Fruit fly (Drosophila melanogaster) whole organism, embryonic: ENCODE data around the gene CG42240.

Source experiments
- CG10147 ChIP-seq: fragments of 200-800 bp; sonication (Bioruptor generic); optimal IDR thresholded peaks from 2 replicates; lab custom pipeline; 2019; ENCODE audit warnings: missing biosample characterization, mild to moderate bottlenecking, missing genetic modification characterization, moderate library complexity
- CG10366 ChIP-seq: fragments of 200-800 bp; sonication (Bioruptor generic); IDR thresholded peaks from 2 replicates; pipeline ENCODE4 v1.3.6; 2022; ENCODE audit warnings: missing biosample characterization, missing genetic modification characterization
- CG12391 ChIP-seq: fragments of 200-800 bp; sonication (Bioruptor generic); optimal IDR thresholded peaks from 3 replicates; lab custom pipeline; 2018; ENCODE audit warnings: missing biosample characterization, mild to moderate bottlenecking, missing genetic modification characterization, moderate library complexity
- CG12942 ChIP-seq: fragments of 200-800 bp; sonication (Bioruptor generic); optimal IDR thresholded peaks from 3 replicates; lab custom pipeline; 2016; ENCODE audit warnings: missing biosample characterization, missing genetic modification characterization
- CG1602 ChIP-seq: fragments of 200-800 bp; sonication (Bioruptor generic); optimal IDR thresholded peaks from 3 replicates; lab custom pipeline; 2016; ENCODE audit warnings: missing biosample characterization, missing genetic modification characterization
- CG16863 ChIP-seq: fragments of 200-800 bp; sonication (Bioruptor generic); optimal IDR thresholded peaks from 3 replicates; lab custom pipeline; 2016; ENCODE audit warnings: missing biosample characterization, missing genetic modification characterization
- CG17359 ChIP-seq: fragments of 200-800 bp; sonication (Bioruptor generic); optimal IDR thresholded peaks from 3 replicates; lab custom pipeline; 2018; ENCODE audit warnings: missing biosample characterization, mild to moderate bottlenecking, missing genetic modification characterization, moderate library complexity
- CG2116 ChIP-seq: fragments of 200-800 bp; sonication (Bioruptor generic); optimal IDR thresholded peaks from 3 replicates; lab custom pipeline; 2018; ENCODE audit warnings: missing biosample characterization, mild to moderate bottlenecking, missing genetic modification characterization
- CG30431 ChIP-seq: fragments of 200-800 bp; sonication (Bioruptor generic); optimal IDR thresholded peaks from 2 replicates; lab custom pipeline; 2017; ENCODE audit warnings: missing biosample characterization, missing genetic modification characterization
- CG32772 ChIP-seq: fragments of 200-800 bp; sonication (Bioruptor generic); IDR thresholded peaks from 2 replicates; pipeline ENCODE4 v1.3.6; 2022; ENCODE audit warnings: missing biosample characterization, missing genetic modification characterization
- CG3281 ChIP-seq: fragments of 200-800 bp; sonication (Bioruptor generic); optimal IDR thresholded peaks from 3 replicates; lab custom pipeline; 2017; ENCODE audit warnings: missing biosample characterization, mild to moderate bottlenecking, missing genetic modification characterization
- CG3407 ChIP-seq: fragments of 200-800 bp; sonication (Bioruptor generic); optimal IDR thresholded peaks from 2 replicates; lab custom pipeline; 2018; ENCODE audit warnings: missing biosample characterization, mild to moderate bottlenecking, missing genetic modification characterization
- CG4424 ChIP-seq: fragments of 200-800 bp; sonication (Bioruptor generic); optimal IDR thresholded peaks from 3 replicates; lab custom pipeline; 2016; ENCODE audit warnings: missing biosample characterization, missing genetic modification characterization
- CG8478 ChIP-seq: fragments of >200 bp; optimal IDR thresholded peaks from 2 replicates; lab custom pipeline; 2018
- CG9215 ChIP-seq: fragments of 200-800 bp; sonication (Bioruptor generic); IDR thresholded peaks from 2 replicates; pipeline ENCODE4 v1.3.6; 2022; ENCODE audit warnings: missing biosample characterization, missing genetic modification characterization
- Dbx ChIP-seq: fragments of 200-800 bp; sonication (Bioruptor generic); IDR thresholded peaks from 3 replicates; pipeline ENCODE4 v1.3.6; 2022; ENCODE audit warnings: missing biosample characterization, missing genetic modification characterization
- Dll ChIP-seq: fragments of 200-800 bp; sonication (Bioruptor generic); IDR thresholded peaks from 4 replicates; pipeline ENCODE4 v1.3.6; 2022; ENCODE audit warnings: missing biosample characterization, missing genetic modification characterization; ENCODE audit not compliant: partially characterized antibody
- Drgx ChIP-seq: fragments of 200-800 bp; sonication (Bioruptor generic); IDR thresholded peaks from 2 replicates; pipeline ENCODE4 v1.3.6; 2022; ENCODE audit warnings: missing biosample characterization, missing genetic modification characterization
- HLH4C ChIP-seq: fragments of 200-800 bp; sonication (Bioruptor generic); IDR thresholded peaks from 3 replicates; pipeline ENCODE4 v1.3.6; 2022; ENCODE audit warnings: missing biosample characterization, missing genetic modification characterization; ENCODE audit not compliant: partially characterized antibody
- HLHmδ ChIP-seq: fragments of 200-800 bp; sonication (Bioruptor generic); optimal IDR thresholded peaks from 2 replicates; lab custom pipeline; 2018; ENCODE audit warnings: missing biosample characterization, mild to moderate bottlenecking, missing genetic modification characterization, moderate library complexity
- Hr78 ChIP-seq, 2 experiments: fragments of 200-800 bp in 1 of 2; fragments of >200 bp in 1 of 2; sonication (Bioruptor generic) in 1 of 2; optimal IDR thresholded peaks; 2 replicates each; lab custom pipeline; 2017 to 2019; ENCODE audit warnings: missing biosample characterization in 2 of 2, missing genetic modification characterization in 2 of 2, mild to moderate bottlenecking in 1 of 2, moderate library complexity in 1 of 2
- Kr ChIP-seq: fragments of 200-800 bp; sonication (Bioruptor generic); optimal IDR thresholded peaks from 2 replicates; lab custom pipeline; 2017; ENCODE audit warnings: missing biosample characterization, mild to moderate bottlenecking, missing genetic modification characterization
- Mes4 ChIP-seq: fragments of 200-800 bp; sonication (Bioruptor generic); optimal IDR thresholded peaks from 2 replicates; lab custom pipeline; 2016; ENCODE audit warnings: missing biosample characterization, missing genetic modification characterization
- NK7.1 ChIP-seq: fragments of 200-800 bp; sonication (Bioruptor generic); optimal IDR thresholded peaks from 3 replicates; lab custom pipeline; 2016; ENCODE audit warnings: missing biosample characterization, missing genetic modification characterization
- Pdp1 ChIP-seq, 2 experiments: fragments of 200-800 bp; sonication (Bioruptor generic); optimal IDR thresholded peaks; 3 replicates each; lab custom pipeline; 2016; ENCODE audit warnings: missing biosample characterization in 2 of 2, missing genetic modification characterization in 2 of 2, mild to moderate bottlenecking in 1 of 2, moderate library complexity in 1 of 2
- Rx ChIP-seq: fragments of 200-800 bp; sonication (Bioruptor generic); IDR thresholded peaks from 2 replicates; pipeline ENCODE4 v1.3.6; 2022; ENCODE audit warnings: missing biosample characterization, missing genetic modification characterization
- Spps ChIP-seq: fragments of 200-800 bp; sonication (Bioruptor generic); optimal IDR thresholded peaks from 2 replicates; lab custom pipeline; 2018; ENCODE audit warnings: missing biosample characterization, mild to moderate bottlenecking, missing genetic modification characterization
- Stat92E ChIP-seq, 3 experiments: fragments of >200 bp in 2 of 3; fragments of 200-800 bp in 1 of 3; sonication (Bioruptor generic) in 1 of 3; optimal IDR thresholded peaks; 2 replicates each; lab custom pipeline; 2017 to 2019; ENCODE audit warnings: missing biosample characterization in 3 of 3, missing genetic modification characterization in 3 of 3, mild to moderate bottlenecking in 1 of 3, moderate library complexity in 1 of 3
- Taf1 ChIP-seq: fragments of 200-800 bp; sonication (Bioruptor generic); IDR thresholded peaks from 2 replicates; pipeline ENCODE4 v1.3.6; 2022; ENCODE audit warnings: missing biosample characterization, missing genetic modification characterization
- YL-1 ChIP-seq: fragments of 200-800 bp; sonication (Bioruptor generic); optimal IDR thresholded peaks from 3 replicates; lab custom pipeline; 2017; ENCODE audit warnings: missing biosample characterization, mild to moderate bottlenecking, missing genetic modification characterization
- ac ChIP-seq: fragments of 200-800 bp; sonication (Bioruptor generic); optimal IDR thresholded peaks from 3 replicates; lab custom pipeline; 2017; ENCODE audit warnings: missing biosample characterization, mild to moderate bottlenecking, missing genetic modification characterization
- ara ChIP-seq: fragments of 200-800 bp; sonication (Bioruptor generic); IDR thresholded peaks from 2 replicates; pipeline ENCODE4 v1.3.6; 2022; ENCODE audit warnings: missing biosample characterization, missing genetic modification characterization
- chif ChIP-seq, 2 experiments: fragments of 200-800 bp; sonication (Bioruptor generic); optimal IDR thresholded peaks; 3 replicates each; lab custom pipeline; 2016; ENCODE audit warnings: missing biosample characterization in 2 of 2, missing genetic modification characterization in 2 of 2
- ewg ChIP-seq: fragments of 200-800 bp; sonication (Bioruptor generic); optimal IDR thresholded peaks from 3 replicates; lab custom pipeline; 2017; ENCODE audit warnings: mild to moderate bottlenecking, missing biosample characterization, missing genetic modification reagents, missing genetic modification characterization
- hb ChIP-seq: fragments of 200-800 bp; sonication (Bioruptor generic); IDR thresholded peaks from 3 replicates; pipeline ENCODE4 v1.3.6; 2022; ENCODE audit warnings: missing biosample characterization, missing genetic modification characterization; ENCODE audit not compliant: partially characterized antibody
- hth ChIP-seq: fragments of >200 bp; optimal IDR thresholded peaks from 2 replicates; lab custom pipeline; 2017; ENCODE audit warnings: inconsistent platforms
- insv ChIP-seq, 2 experiments: fragments of 200-800 bp; sonication (Bioruptor generic); optimal IDR thresholded peaks; 3 replicates each; lab custom pipeline; 2016 to 2018; ENCODE audit warnings: missing biosample characterization in 2 of 2, missing genetic modification characterization in 2 of 2
- lbe ChIP-seq: fragments of 200-800 bp; sonication (Bioruptor generic); optimal IDR thresholded peaks from 2 replicates; lab custom pipeline; 2016; ENCODE audit warnings: missing biosample characterization, mild to moderate bottlenecking, missing genetic modification characterization
- maf-S ChIP-seq: fragments of 200-800 bp; sonication (Bioruptor generic); optimal IDR thresholded peaks from 2 replicates; lab custom pipeline; 2016; ENCODE audit warnings: missing biosample characterization, missing genetic modification characterization
- mld ChIP-seq: fragments of 200-800 bp; sonication (Bioruptor generic); IDR thresholded peaks from 3 replicates; pipeline ENCODE4 v1.3.6; 2022; ENCODE audit warnings: missing biosample characterization, missing genetic modification characterization; ENCODE audit not compliant: partially characterized antibody
- org-1 ChIP-seq: fragments of 200-800 bp; sonication (Bioruptor generic); optimal IDR thresholded peaks from 2 replicates; lab custom pipeline; 2017; ENCODE audit warnings: missing biosample characterization, missing genetic modification characterization
- p53 ChIP-seq: fragments of 200-800 bp; sonication (Bioruptor generic); optimal IDR thresholded peaks from 2 replicates; lab custom pipeline; 2016; ENCODE audit warnings: missing biosample characterization, missing genetic modification characterization
- pros ChIP-seq: fragments of 200-800 bp; sonication (Bioruptor generic); optimal IDR thresholded peaks from 3 replicates; lab custom pipeline; 2019; ENCODE audit warnings: missing biosample characterization, mild to moderate bottlenecking, missing genetic modification characterization, moderate library complexity
- repo ChIP-seq: fragments of 200-800 bp; sonication (Bioruptor generic); optimal IDR thresholded peaks from 2 replicates; lab custom pipeline; 2016; ENCODE audit warnings: missing biosample characterization, missing genetic modification characterization
- ro ChIP-seq: fragments of 200-800 bp; sonication (Bioruptor generic); IDR thresholded peaks from 2 replicates; pipeline ENCODE4 v1.3.6; 2022; ENCODE audit warnings: missing biosample characterization, missing genetic modification characterization
- sens ChIP-seq: fragments of 200-800 bp; sonication (Bioruptor generic); peaks from one replicate; lab custom pipeline; 2016; ENCODE audit warnings: missing biosample characterization, missing genetic modification characterization
- sim ChIP-seq: fragments of 200-800 bp; sonication (Bioruptor generic); IDR thresholded peaks from 2 replicates; pipeline ENCODE4 v1.3.6; 2022; ENCODE audit warnings: missing biosample characterization, missing genetic modification characterization
- tin ChIP-seq: fragments of 200-800 bp; sonication (Bioruptor generic); optimal IDR thresholded peaks from 3 replicates; lab custom pipeline; 2016; ENCODE audit warnings: missing biosample characterization, missing genetic modification characterization
- unpg ChIP-seq: fragments of 200-800 bp; sonication (Bioruptor generic); optimal IDR thresholded peaks from 3 replicates; lab custom pipeline; 2018; ENCODE audit warnings: missing biosample characterization, mild to moderate bottlenecking, missing genetic modification characterization, moderate library complexity
- vvl ChIP-seq: fragments of 200-800 bp; sonication (Bioruptor generic); IDR thresholded peaks from 2 replicates; pipeline ENCODE4 v1.3.6; 2022; ENCODE audit warnings: missing biosample characterization, missing genetic modification characterization

CG42240 gene

dm6 chrX:6316858-6317474, 13.7 kb upstream of the CG42240 start (continued):
- TF ChIP-seq sens (GFP tag; lab: Kevin White, UChicago) (peak; percentile 79), Drgx (GFP tag; lab: Robert Waterston, UW) (peak; percentile 42; the same call in 1 of the 2 replicates), CG4424 (peak; percentile 41), CG12391 (tag; lab: Kevin White, UChicago) (peak; percentile 53), ewg (GFP tag; lab: Kevin White, UChicago) (peak; percentile 27), unpg (no peak), ro (GFP tag; lab: Robert Waterston, UW) (no peak), chif (GFP tag; optimal IDR thresholded peaks at IDR 0.05; lab: Kevin White, UChicago) (peak in 1 of 2 experiments; percentile 33), Dbx (GFP tag; lab: Robert Waterston, UW) (peak; percentile 73), YL-1 (GFP tag; lab: Kevin White, UChicago) (no peak), CG32772 (GFP tag; lab: Robert Waterston, UW) (peak; percentile 53), CG9215 (peak; percentile 51; the same call in 1 of the 2 replicates), hb (no peak), CG30431 (no peak), Stat92E (GFP tag; optimal IDR thresholded peaks at IDR 0.05; lab: Kevin White, UChicago) (no peak), NK7.1 (GFP tag; lab: Kevin White, UChicago) (no peak), CG10366 (GFP tag; lab: Robert Waterston, UW) (peak; percentile 60), Pdp1 (GFP tag; optimal IDR thresholded peaks at IDR 0.05; lab: Kevin White, UChicago) (peak in 1 of 2 experiments; percentile 25), insv (GFP tag; optimal IDR thresholded peaks at IDR 0.05; lab: Kevin White, UChicago) (no peak), CG17359 (peak; percentile 62), maf-S (peak; percentile 18), HLHmδ (no peak), p53 (GFP tag; lab: Kevin White, UChicago) (no peak), Taf1 (GFP tag; lab: Robert Waterston, UW) (peak; percentile 76), vvl (GFP tag; lab: Robert Waterston, UW) (peak; percentile 83), CG10147 (peak; percentile 64), mld (GFP tag; lab: Robert Waterston, UW) (no peak), CG12942 (GFP tag; lab: Kevin White, UChicago) (no peak), CG3407 (no peak), Dll (GFP tag; lab: Robert Waterston, UW) (no peak), Kr (no peak), lbe (GFP tag; lab: Kevin White, UChicago) (no peak), ac (GFP tag; lab: Kevin White, UChicago) (no peak), sim (peak; percentile 28; the same call in 1 of the 2 replicates), CG16863 (GFP tag; lab: Kevin White, UChicago) (peak; percentile 46), pros (GFP tag; lab: Kevin White, UChicago) (no peak), CG2116 (GFP tag; lab: Kevin White, UChicago) (no peak), CG1602 (GFP tag; lab: Kevin White, UChicago) (no peak), ara (GFP tag; lab: Robert Waterston, UW) (peak; percentile 33; the same call in 1 of the 2 replicates), CG8478 (lab: Kevin White, UChicago) (no peak), Rx (GFP tag; lab: Robert Waterston, UW) (peak; percentile 49), hth (lab: Kevin White, UChicago) (no peak), CG3281 (peak; percentile 78), Spps (tag; lab: Kevin White, UChicago) (no peak), org-1 (GFP tag; lab: Kevin White, UChicago) (peak; percentile 73), repo (GFP tag; lab: Kevin White, UChicago) (peak; percentile 17), HLH4C (GFP tag; lab: Robert Waterston, UW) (no peak), Mes4 (no peak), tin (peak; percentile 42), Hr78 (GFP tag; optimal IDR thresholded peaks at IDR 0.05; lab: Kevin White, UChicago) (no peak)
